Worm (Caenorhabditis elegans) whole organism, L2 larva: ENCODE results near the gene idhg-1.

ENCODE experiments used
- R02D3.7 ChIP-seq: fragments of 150-350 bp; optimal IDR thresholded peaks from 2 replicates; lab custom pipeline; 2014; ENCODE audit warnings: missing biosample characterization, missing genetic modification characterization
- Y55F3AM.14 ChIP-seq: fragments of 200-800 bp; sonication (Bioruptor generic); optimal IDR thresholded peaks from 2 replicates; lab custom pipeline; 2018; ENCODE audit warnings: mild to moderate bottlenecking, missing genetic modification characterization, missing compliant biosample characterization
- blmp-1 ChIP-seq: sonication (generic microtip); optimal IDR thresholded peaks from 2 replicates; lab custom pipeline; 2017; ENCODE audit warnings: missing genetic modification characterization, mild to moderate bottlenecking, missing compliant biosample characterization, antibody characterized with exemption, moderate library complexity; ENCODE audit not compliant: insufficient read depth
- elt-3 ChIP-seq: sonication (generic microtip); optimal IDR thresholded peaks from 2 replicates; lab custom pipeline; 2017; ENCODE audit warnings: missing biosample characterization, missing genetic modification characterization
- lin-13 ChIP-seq: fragments of 150-350 bp; optimal IDR thresholded peaks from 2 replicates; lab custom pipeline; 2014; ENCODE audit warnings: missing biosample characterization, missing genetic modification reagents, missing genetic modification characterization
- mab-5 ChIP-seq: fragments of 150-350 bp; optimal IDR thresholded peaks from 2 replicates; lab custom pipeline; 2014; ENCODE audit warnings: missing biosample characterization, missing genetic modification characterization
- nhr-12 ChIP-seq: fragments of 150-350 bp; optimal IDR thresholded peaks from 2 replicates; lab custom pipeline; 2014; ENCODE audit warnings: missing biosample characterization, missing genetic modification characterization
- nhr-237 ChIP-seq: fragments of 150-350 bp; optimal IDR thresholded peaks from 2 replicates; lab custom pipeline; 2014; ENCODE audit warnings: missing biosample characterization, missing genetic modification characterization
- skn-1 ChIP-seq: sonication (generic microtip); optimal IDR thresholded peaks from 2 replicates; lab custom pipeline; 2017; ENCODE audit warnings: missing biosample characterization, missing genetic modification characterization
- snpc-4 ChIP-seq: fragments of 150-350 bp; optimal IDR thresholded peaks from 2 replicates; lab custom pipeline; 2014; ENCODE audit warnings: missing biosample characterization, missing genetic modification characterization
- unc-55 ChIP-seq: fragments of 150-350 bp; sonication (generic microtip); optimal IDR thresholded peaks from 3 replicates; lab custom pipeline; 2014; ENCODE audit warnings: missing biosample characterization, missing genetic modification reagents, missing genetic modification characterization
- ztf-11 ChIP-seq: sonication (generic microtip); optimal IDR thresholded peaks from 2 replicates; lab custom pipeline; 2017; ENCODE audit warnings: missing biosample characterization, missing genetic modification characterization
- ztf-4 ChIP-seq: fragments of 150-350 bp; optimal IDR thresholded peaks from 2 replicates; lab custom pipeline; 2014; ENCODE audit warnings: missing biosample characterization, missing genetic modification characterization

ce11 chrIII:4581495-4581894 lies 12.9 kb downstream of the idhg-1 start, which contains the start of gene F35G12.12:
- TF ChIP-seq Y55F3AM.14 (no peak), nhr-237 (tag; lab: Kevin White, UChicago) (no peak), nhr-12 (tag; lab: Kevin White, UChicago) (no peak), ztf-11 (tag; lab: Kevin White, UChicago) (no peak), unc-55 (GFP tag; lab: Kevin White, UChicago) (no peak), skn-1 (no peak), elt-3 (tag; lab: Kevin White, UChicago) (no peak), ztf-4 (tag; lab: Kevin White, UChicago) (no peak), R02D3.7 (no peak), mab-5 (tag; lab: Kevin White, UChicago) (no peak), lin-13 (GFP tag; lab: Kevin White, UChicago) (no peak), snpc-4 (tag; lab: Kevin White, UChicago) (no peak), blmp-1 (tag; lab: Kevin White, UChicago) (no peak)
